Worm (Caenorhabditis elegans) whole organism, late embryonic: Measurements from ENCODE around the gene arf-1.
A peak's percentile ranks its signal among the peaks of the same experiment; 100 is the strongest.

Source experiments
- C08G9.2 ChIP-seq: sonication (generic microtip); optimal IDR thresholded peaks from 2 replicates; lab custom pipeline; 2016; ENCODE audit warnings: mild to moderate bottlenecking, missing genetic modification characterization, moderate library complexity, missing compliant biosample characterization
- F13H6.1 ChIP-seq: sonication (generic microtip); optimal IDR thresholded peaks from 2 replicates; lab custom pipeline; 2016; ENCODE audit warnings: missing genetic modification characterization, missing compliant biosample characterization
- T23F11.4 ChIP-seq: fragments of 200-800 bp; sonication (Bioruptor generic); optimal IDR thresholded peaks from 2 replicates; lab custom pipeline; 2018; ENCODE audit warnings: mild to moderate bottlenecking, missing genetic modification characterization, missing compliant biosample characterization
- Y22D7AL.16 ChIP-seq: sonication (generic microtip); optimal IDR thresholded peaks from 2 replicates; lab custom pipeline; 2016; ENCODE audit warnings: missing genetic modification characterization, missing compliant biosample characterization
- ama-1 ChIP-seq: fragments of 150-350 bp; optimal IDR thresholded peaks from 2 replicates; lab custom pipeline; 2014
- ceh-18 ChIP-seq: sonication (generic microtip); optimal IDR thresholded peaks from 2 replicates; lab custom pipeline; 2016; ENCODE audit warnings: missing genetic modification characterization, missing compliant biosample characterization
- ceh-30 ChIP-seq: fragments of 150-350 bp; optimal IDR thresholded peaks from 2 replicates; lab custom pipeline; 2014; ENCODE audit warnings: missing biosample characterization, missing genetic modification characterization
- ceh-31 ChIP-seq: sonication (generic microtip); optimal IDR thresholded peaks from 2 replicates; lab custom pipeline; 2016; ENCODE audit warnings: missing genetic modification characterization, missing compliant biosample characterization
- ceh-34 ChIP-seq: sonication (generic microtip); optimal IDR thresholded peaks from 2 replicates; lab custom pipeline; 2016; ENCODE audit warnings: mild to moderate bottlenecking, missing genetic modification characterization, missing compliant biosample characterization
- ceh-45 ChIP-seq: fragments of 200-800 bp; sonication (Bioruptor generic); IDR thresholded peaks from 2 replicates; pipeline ENCODE4 v1.3.6; 2022; ENCODE audit warnings: missing genetic modification reagents, missing genetic modification characterization, missing compliant biosample characterization
- ceh-48 ChIP-seq: sonication (generic microtip); optimal IDR thresholded peaks from 2 replicates; lab custom pipeline; 2016; ENCODE audit warnings: missing genetic modification characterization, inconsistent platforms, missing compliant biosample characterization
- che-1 ChIP-seq: sonication (generic microtip); optimal IDR thresholded peaks from 2 replicates; lab custom pipeline; 2016; ENCODE audit warnings: mild to moderate bottlenecking, missing genetic modification characterization, missing compliant biosample characterization
- dmd-4 ChIP-seq: sonication (generic microtip); optimal IDR thresholded peaks from 2 replicates; lab custom pipeline; 2016; ENCODE audit warnings: borderline replicate concordance, missing genetic modification characterization, missing compliant biosample characterization
- elt-4 ChIP-seq: sonication (generic microtip); optimal IDR thresholded peaks from 2 replicates; lab custom pipeline; 2016; ENCODE audit warnings: missing genetic modification characterization, missing compliant biosample characterization
- eyg-1 ChIP-seq: sonication (generic microtip); optimal IDR thresholded peaks from 2 replicates; lab custom pipeline; 2016; ENCODE audit warnings: missing genotype, missing genetic modification characterization, missing compliant biosample characterization
- fkh-6 ChIP-seq: sonication (generic microtip); optimal IDR thresholded peaks from 2 replicates; lab custom pipeline; 2016; ENCODE audit warnings: missing genetic modification characterization, missing compliant biosample characterization
- gmeb-2 ChIP-seq: sonication (generic microtip); optimal IDR thresholded peaks from 2 replicates; lab custom pipeline; 2016; ENCODE audit warnings: missing genetic modification characterization, inconsistent platforms, missing compliant biosample characterization
- hlh-15 ChIP-seq: sonication (generic microtip); optimal IDR thresholded peaks from 2 replicates; lab custom pipeline; 2016; ENCODE audit warnings: missing genetic modification characterization, missing compliant biosample characterization
- hlh-30 ChIP-seq: sonication (generic microtip); optimal IDR thresholded peaks from 2 replicates; lab custom pipeline; 2017; ENCODE audit warnings: antibody characterized with exemption, missing genetic modification characterization, missing compliant biosample characterization; ENCODE audit not compliant: insufficient read depth
- hlh-8 ChIP-seq: sonication (generic microtip); optimal IDR thresholded peaks from 2 replicates; lab custom pipeline; 2016; ENCODE audit warnings: missing genotype, missing genetic modification characterization, missing compliant biosample characterization
- lin-11 ChIP-seq: fragments of 200-800 bp; sonication (Bioruptor generic); optimal IDR thresholded peaks from 2 replicates; lab custom pipeline; 2018; ENCODE audit warnings: mild to moderate bottlenecking, missing genetic modification characterization, missing compliant biosample characterization
- madf-2 ChIP-seq: sonication (generic microtip); optimal IDR thresholded peaks from 2 replicates; lab custom pipeline; 2017; ENCODE audit warnings: missing genetic modification characterization, missing compliant biosample characterization
- mec-3 ChIP-seq: sonication (generic microtip); optimal IDR thresholded peaks from 2 replicates; lab custom pipeline; 2016; ENCODE audit warnings: borderline replicate concordance, missing genetic modification characterization, missing compliant biosample characterization
- nfya-1 ChIP-seq: sonication (generic microtip); optimal IDR thresholded peaks from 2 replicates; lab custom pipeline; 2017; ENCODE audit warnings: missing genetic modification characterization, mild to moderate bottlenecking, missing compliant biosample characterization, antibody characterized with exemption, moderate library complexity
- nhr-11 ChIP-seq: fragments of 150-350 bp; optimal IDR thresholded peaks from 2 replicates; lab custom pipeline; 2014; ENCODE audit warnings: missing biosample characterization, missing genetic modification characterization
- nhr-232 ChIP-seq: sonication (generic microtip); optimal IDR thresholded peaks from 2 replicates; lab custom pipeline; 2016; ENCODE audit warnings: missing genetic modification characterization, missing compliant biosample characterization
- pag-3 ChIP-seq: sonication (generic microtip); optimal IDR thresholded peaks from 2 replicates; lab custom pipeline; 2016; ENCODE audit warnings: missing compliant biosample characterization, missing genetic modification characterization, borderline replicate concordance
- pha-2 ChIP-seq: sonication (generic microtip); optimal IDR thresholded peaks from 2 replicates; lab custom pipeline; 2017; ENCODE audit warnings: mild to moderate bottlenecking, missing genetic modification characterization, missing compliant biosample characterization
- pha-4 ChIP-seq: fragments of 150-350 bp; optimal IDR thresholded peaks from 2 replicates; lab custom pipeline; 2018; ENCODE audit warnings: missing biosample characterization, missing genetic modification reagents, missing genetic modification characterization
- pqm-1 ChIP-seq: sonication (generic microtip); optimal IDR thresholded peaks from 2 replicates; lab custom pipeline; 2016; ENCODE audit warnings: missing genetic modification characterization, missing compliant biosample characterization
- pros-1 ChIP-seq: fragments of 150-350 bp; optimal IDR thresholded peaks from 2 replicates; lab custom pipeline; 2014; ENCODE audit warnings: missing biosample characterization, missing genetic modification reagents, missing genetic modification characterization
- ref-2 ChIP-seq: sonication (generic microtip); optimal IDR thresholded peaks from 2 replicates; lab custom pipeline; 2016; ENCODE audit warnings: missing genetic modification characterization, missing compliant biosample characterization
- rnt-1 ChIP-seq: sonication (generic microtip); optimal IDR thresholded peaks from 2 replicates; lab custom pipeline; 2016; ENCODE audit warnings: missing genetic modification characterization, missing compliant biosample characterization
- sox-2 ChIP-seq: fragments of 200-800 bp; sonication (Bioruptor generic); IDR thresholded peaks from 2 replicates; pipeline ENCODE4 v1.3.6; 2022; ENCODE audit warnings: missing genetic modification reagents, missing genetic modification characterization, missing compliant biosample characterization
- sox-4 ChIP-seq: sonication (generic microtip); optimal IDR thresholded peaks from 2 replicates; lab custom pipeline; 2017; ENCODE audit warnings: mild to moderate bottlenecking, missing genetic modification characterization, inconsistent platforms, missing compliant biosample characterization
- tbx-2 ChIP-seq: sonication (generic microtip); optimal IDR thresholded peaks from 2 replicates; lab custom pipeline; 2016; ENCODE audit warnings: missing genetic modification characterization, missing compliant biosample characterization
- unc-3 ChIP-seq, 2 experiments: fragments of 200-800 bp in 1 of 2; sonication (Bioruptor generic) in 1 of 2; sonication (generic microtip) in 1 of 2; conservative IDR thresholded peaks in 1 of 2; optimal IDR thresholded peaks in 1 of 2; 2 replicates each; pipeline versions ENCODE4 v1.3.6 to Lab custom; 2016 to 2022; ENCODE audit warnings: missing compliant biosample characterization in 2 of 2, missing genetic modification characterization in 2 of 2, missing genetic modification reagents in 1 of 2
- unc-42 ChIP-seq: sonication (generic microtip); optimal IDR thresholded peaks from 2 replicates; lab custom pipeline; 2016; ENCODE audit warnings: missing genotype, missing genetic modification characterization, missing compliant biosample characterization
- unc-55 ChIP-seq: sonication (generic microtip); optimal IDR thresholded peaks from 2 replicates; lab custom pipeline; 2017; ENCODE audit warnings: missing biosample characterization, missing genetic modification reagents, missing genetic modification characterization
- unc-86 ChIP-seq: sonication (generic microtip); optimal IDR thresholded peaks from 2 replicates; lab custom pipeline; 2016; ENCODE audit warnings: missing genetic modification characterization, missing compliant biosample characterization

arf-1 gene

DNA sequence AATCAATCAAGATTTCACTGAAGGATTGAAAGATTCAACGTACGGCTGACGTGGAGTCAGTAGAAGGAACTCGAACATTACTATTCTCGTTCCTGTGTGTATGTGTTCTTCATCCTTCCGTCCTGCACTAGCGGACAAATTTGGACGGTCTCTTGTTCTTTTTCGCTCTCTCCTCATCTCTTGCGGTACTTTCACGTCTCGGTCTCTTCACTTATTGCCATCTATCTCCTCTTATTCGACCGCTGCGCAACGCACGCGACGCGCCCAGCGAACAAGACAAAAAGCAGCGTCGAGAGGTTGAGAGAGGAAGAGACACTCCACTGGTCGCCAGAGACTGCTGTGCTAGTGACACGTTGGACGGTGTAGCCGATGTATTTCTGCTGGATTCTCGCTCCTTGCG is 781 bp downstream of the arf-1 start (continued):
- TF ChIP-seq pag-3, result no peak
- 0 out of 2 replicates have a peak, but pooled peaks have one; percentile 13 for TF ChIP-seq ceh-45 (GFP tag; lab: Robert Waterston, UW)
- no peak for TF ChIP-seq T23F11.4 (GFP tag; lab: Kevin White, UChicago)
- TF ChIP-seq sox-4 (tag; lab: Kevin White, UChicago), result no peak
- peak; percentile 58 for TF ChIP-seq unc-55
- TF ChIP-seq dmd-4 (tag; lab: Kevin White, UChicago), result no peak
- TF ChIP-seq lin-11 (tag; lab: Kevin White, UChicago), result no peak
- no peak for TF ChIP-seq che-1 (tag; lab: Kevin White, UChicago)
- no peak for TF ChIP-seq mec-3
- TF ChIP-seq ceh-48 (tag; lab: Kevin White, UChicago), result no peak
- peak; percentile 70 for TF ChIP-seq rnt-1 (tag; lab: Kevin White, UChicago)
- peak; percentile 40 for TF ChIP-seq ceh-18 (tag; lab: Kevin White, UChicago)
- TF ChIP-seq sox-2 (GFP tag; lab: Robert Waterston, UW), result peak; percentile 20; the same call in 1 of the 2 replicates
- peak; percentile 7 for TF ChIP-seq C08G9.2 (tag; lab: Kevin White, UChicago)
- TF ChIP-seq ceh-30, result no peak
- TF ChIP-seq ama-1, result peak; percentile 60
- no peak for TF ChIP-seq elt-4
- TF ChIP-seq nhr-11 (tag; lab: Kevin White, UChicago), result no peak
- TF ChIP-seq unc-42 (tag; lab: Kevin White, UChicago), result peak; percentile 34
- TF ChIP-seq Y22D7AL.16 (tag; lab: Kevin White, UChicago), result no peak
- no peak for TF ChIP-seq gmeb-2 (tag; lab: Kevin White, UChicago)
- TF ChIP-seq ref-2, result peak; percentile 77
- TF ChIP-seq hlh-30 (tag; lab: Kevin White, UChicago), result peak; percentile 79
- peak; percentile 66 for TF ChIP-seq ceh-34 (tag; lab: Kevin White, UChicago)
- TF ChIP-seq pros-1 (tag; lab: Kevin White, UChicago), result peak; percentile 71
- no peak for TF ChIP-seq hlh-15 (tag; lab: Kevin White, UChicago)
- no peak for TF ChIP-seq hlh-8 (tag; lab: Kevin White, UChicago)
- peak; percentile 83 for TF ChIP-seq tbx-2
- peak; percentile 84 for TF ChIP-seq ceh-31 (tag; lab: Kevin White, UChicago)
- no peak for TF ChIP-seq fkh-6 (tag; lab: Kevin White, UChicago)
- no peak for TF ChIP-seq pha-2 (tag; lab: Kevin White, UChicago)
- TF ChIP-seq madf-2 (tag; lab: Kevin White, UChicago), result no peak
- TF ChIP-seq pha-4, result no peak
- TF ChIP-seq eyg-1, result no peak

ce11 chrIII:5717173-5717748 is 2.6 kb downstream of the arf-1 start:
- TF ChIP-seq tbx-2 (no peak), F13H6.1 (tag; lab: Kevin White, UChicago) (no peak), nfya-1 (tag; lab: Kevin White, UChicago) (no peak), unc-86 (tag; lab: Kevin White, UChicago) (no peak), ceh-31 (tag; lab: Kevin White, UChicago) (no peak), nhr-232 (tag; lab: Kevin White, UChicago) (no peak), ceh-45 (GFP tag; lab: Robert Waterston, UW) (no peak), pqm-1 (no peak), unc-3 (GFP tag; conservative IDR thresholded peaks at IDR 0.05; lab: Robert Waterston, UW) (no peak), unc-3 (tag; optimal IDR thresholded peaks at IDR 0.05; lab: Kevin White, UChicago) (no peak), gmeb-2 (tag; lab: Kevin White, UChicago) (no peak)
- TF ChIP-seq, all 69 proteins: peak for 0

DNA sequence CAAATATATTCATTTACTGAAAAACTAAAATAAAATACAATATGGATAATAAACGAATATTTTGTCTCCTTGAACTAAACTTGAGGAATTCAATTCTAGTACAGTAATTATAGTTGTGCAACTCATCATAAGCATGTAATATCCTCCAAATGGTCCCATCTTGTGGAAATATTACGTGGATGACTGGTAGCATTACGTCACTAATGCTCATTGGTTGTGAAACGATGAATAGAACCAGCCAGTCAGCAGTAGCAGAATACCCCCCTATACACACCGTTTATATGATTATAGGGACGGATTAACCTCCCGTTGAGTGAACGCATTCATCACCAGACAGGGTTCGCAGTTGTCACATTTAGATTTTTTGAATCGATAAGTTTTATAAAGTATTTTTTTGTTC is 3.7 kb downstream of the arf-1 start:
- peak; percentile 17 for TF ChIP-seq tbx-2
- TF ChIP-seq hlh-30 (tag; lab: Kevin White, UChicago), result no peak
